Fruit fly (Drosophila melanogaster): ENCODE measurements around the gene tgy.

tgy gene

DNA sequence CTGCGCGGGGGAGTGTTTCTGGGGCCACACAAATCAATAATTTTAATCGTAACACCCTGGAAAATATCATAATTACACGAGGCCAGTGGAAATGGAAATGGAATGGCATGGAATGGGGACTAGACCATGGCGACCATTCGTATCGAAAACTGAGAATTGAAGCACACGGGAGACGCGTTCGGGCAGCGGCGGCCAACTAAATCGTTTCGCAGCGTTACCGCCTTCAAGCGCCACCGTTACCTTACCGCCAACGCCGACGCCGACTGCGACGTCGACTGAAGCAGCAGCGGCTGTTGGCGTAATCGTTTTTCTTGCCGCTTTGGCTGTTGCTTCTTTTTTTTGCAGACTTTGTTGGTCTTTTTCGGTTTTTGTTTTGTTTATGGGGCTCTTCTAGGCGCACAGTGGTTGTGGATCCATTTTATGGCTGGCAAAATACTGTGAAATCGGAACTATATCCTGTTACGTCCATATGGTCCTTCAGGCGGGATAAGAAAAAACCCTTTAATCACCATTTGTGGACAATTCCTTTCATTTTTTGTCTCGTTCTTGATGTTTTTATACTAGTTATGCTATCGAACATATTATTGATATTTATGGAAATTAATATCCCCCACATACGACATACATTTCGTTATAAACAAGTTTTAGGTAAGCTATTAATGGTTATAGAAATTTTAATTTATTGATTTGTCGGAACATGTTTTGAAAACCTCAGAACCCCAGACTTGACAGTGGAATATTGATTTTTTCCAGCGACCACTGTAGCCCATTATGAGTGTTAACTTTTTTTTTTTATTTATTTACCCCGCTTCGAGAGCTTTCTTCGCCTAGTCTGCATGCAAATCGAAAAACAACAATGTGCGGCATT lies 38.3 kb upstream of the tgy start (continued):
- TF ChIP-seq gsb-n (tag; optimal IDR thresholded peaks at IDR 0.05) = no peak
- TF ChIP-seq CG18619 (GFP tag; optimal IDR thresholded peaks at IDR 0.05) = peak; percentile 40
- TF ChIP-seq hth (optimal IDR thresholded peaks at IDR 0.05) = no peak
- TF ChIP-seq Atf6 (GFP tag; IDR thresholded peaks at IDR 0.05) = no peak
- peak; percentile 38; the same call in 1 of the 2 replicates for TF ChIP-seq CG6689 (GFP tag; IDR thresholded peaks at IDR 0.05)
- peak; percentile 31; the same call in 1 of the 3 replicates for TF ChIP-seq tgo (GFP tag; IDR thresholded peaks at IDR 0.05)
- TF ChIP-seq CG34422 (GFP tag; IDR thresholded peaks at IDR 0.05) = no peak
- TF ChIP-seq p53 (GFP tag; optimal IDR thresholded peaks at IDR 0.05) = no peak
- peak; percentile 50 for TF ChIP-seq dmrt99B (tag; optimal IDR thresholded peaks at IDR 0.05)
- no peak for TF ChIP-seq Lhr (GFP tag; optimal IDR thresholded peaks at IDR 0.05)
- TF ChIP-seq Neu2 (GFP tag; optimal IDR thresholded peaks at IDR 0.05; ENCODE audit: borderline replicate concordance) = no peak
- TF ChIP-seq CG9876 (GFP tag; optimal IDR thresholded peaks at IDR 0.05) = no peak
- TF ChIP-seq nom (GFP tag; optimal IDR thresholded peaks at IDR 0.05) = peak; percentile 75
- no peak for TF ChIP-seq prd (optimal IDR thresholded peaks at IDR 0.05)
- peak; percentile 46; the same call in 2 of the 3 replicates for TF ChIP-seq prd (GFP tag; IDR thresholded peaks at IDR 0.05)
- TF ChIP-seq Stat92E (GFP tag; optimal IDR thresholded peaks at IDR 0.05) = no peak
- peak; percentile 19 for TF ChIP-seq CoRest (tag; optimal IDR thresholded peaks at IDR 0.05)
- peak; percentile 2 for TF ChIP-seq CG30403 (GFP tag; optimal IDR thresholded peaks at IDR 0.05)
- TF ChIP-seq Bgb (GFP tag; IDR thresholded peaks at IDR 0.05; ENCODE audit: partially characterized antibody) = peak; percentile 13; the same call in 1 of the 2 replicates
- TF ChIP-seq zfh2 (GFP tag; optimal IDR thresholded peaks at IDR 0.05) = peak; percentile 17
- TF ChIP-seq Jarid2 (GFP tag; optimal IDR thresholded peaks at IDR 0.05) = no peak
- peak; percentile 14 for TF ChIP-seq mirr (GFP tag; optimal IDR thresholded peaks at IDR 0.05)
- TF ChIP-seq nerfin-1 (tag; optimal IDR thresholded peaks at IDR 0.05) = no peak
- TF ChIP-seq CG18599 (GFP tag; optimal IDR thresholded peaks at IDR 0.05) = no peak
- TF ChIP-seq pzg (GFP tag; optimal IDR thresholded peaks at IDR 0.05) = no peak
- peak; percentile 37 for TF ChIP-seq gem (tag; optimal IDR thresholded peaks at IDR 0.05)
- 0 out of 2 replicates have a peak, but pooled peaks have one; percentile 17 for TF ChIP-seq CG32767 (GFP tag; IDR thresholded peaks at IDR 0.05)
- no peak for TF ChIP-seq CG9215 (GFP tag; IDR thresholded peaks at IDR 0.05)
- no peak for TF ChIP-seq Dll (GFP tag; IDR thresholded peaks at IDR 0.05; ENCODE audit: partially characterized antibody)
- TF ChIP-seq scrt (GFP tag; optimal IDR thresholded peaks at IDR 0.05) = no peak
- no peak for TF ChIP-seq CG2889 (GFP tag; IDR thresholded peaks at IDR 0.05)
- TF ChIP-seq crol (GFP tag; IDR thresholded peaks at IDR 0.05) = peak; percentile 52; the same call in 1 of the 2 replicates
- no peak for TF ChIP-seq ash1 (GFP tag; optimal IDR thresholded peaks at IDR 0.05)
- TF ChIP-seq Ets65A (GFP tag) = peak; percentile 75
- 0 out of 3 replicates have a peak, but pooled peaks have one; percentile 23 for TF ChIP-seq CG17361 (GFP tag; IDR thresholded peaks at IDR 0.05)
- no peak for TF ChIP-seq kay (GFP tag; optimal IDR thresholded peaks at IDR 0.05)
- no peak for TF ChIP-seq HHEX (GFP tag; optimal IDR thresholded peaks at IDR 0.05)
- TF ChIP-seq dpn (GFP tag; optimal IDR thresholded peaks at IDR 0.05) = peak in 1 of 2 experiments; percentile 11
- TF ChIP-seq CG1832 (GFP tag; optimal IDR thresholded peaks at IDR 0.05) = no peak
- peak; percentile 32 for TF ChIP-seq Sox102F (GFP tag; optimal IDR thresholded peaks at IDR 0.05)
- peak; percentile 24 for TF ChIP-seq row (GFP tag; IDR thresholded peaks at IDR 0.05)
- peak; percentile 18 for TF ChIP-seq CG12391 (tag; optimal IDR thresholded peaks at IDR 0.05)
- peak in 1 of 2 experiments; percentile 62 for TF ChIP-seq eve (GFP tag; optimal IDR thresholded peaks at IDR 0.05)
- peak; percentile 78; the same call in 2 of the 4 replicates for TF ChIP-seq chinmo (GFP tag; IDR thresholded peaks at IDR 0.05; ENCODE audit: partially characterized antibody)
- 0 out of 3 replicates have a peak, but pooled peaks have one; percentile 41 for TF ChIP-seq ci (GFP tag; IDR thresholded peaks at IDR 0.05)
- peak; percentile 15; the same call in 1 of the 3 replicates for TF ChIP-seq dysf (GFP tag; IDR thresholded peaks at IDR 0.05)
- TF ChIP-seq CG7271 (tag; optimal IDR thresholded peaks at IDR 0.05) = no peak
- TF ChIP-seq CG2199 (GFP tag; IDR thresholded peaks at IDR 0.05) = no peak
